Fruit fly (Drosophila melanogaster) whole organism, pupa: ENCODE data around the gene CG6972.

ENCODE experiments used
- CG17806 ChIP-seq: fragments of 200-800 bp; sonication (Bioruptor generic); optimal IDR thresholded peaks from 2 replicates; lab custom pipeline; 2018; ENCODE audit warnings: missing biosample characterization, mild to moderate bottlenecking, missing genetic modification characterization, moderate library complexity
- gl ChIP-seq: fragments of 200-800 bp; sonication (Bioruptor generic); optimal IDR thresholded peaks from 2 replicates; lab custom pipeline; 2018; ENCODE audit warnings: missing biosample characterization, mild to moderate bottlenecking, missing genetic modification characterization

dm6 chr3R:22668622-22669021 is 33.2 kb upstream of the CG6972 start:
- TF ChIP-seq CG17806 (tag; lab: Kevin White, UChicago) (peak; percentile 11), gl (tag; lab: Kevin White, UChicago) (no peak)
